Worm (Caenorhabditis elegans) whole organism, young adult: ENCODE data around the gene nhr-105.

Experiments used
- F49E8.2 ChIP-seq: sonication (generic microtip); optimal IDR thresholded peaks from 3 replicates; lab custom pipeline; 2017; ENCODE audit warnings: missing genetic modification characterization, mild to moderate bottlenecking, missing compliant biosample characterization, antibody characterized with exemption, moderate library complexity; ENCODE audit not compliant: insufficient read depth
- athp-1 ChIP-seq: sonication (generic microtip); optimal IDR thresholded peaks from 2 replicates; lab custom pipeline; 2017; ENCODE audit warnings: mild to moderate bottlenecking, missing genetic modification characterization, missing compliant biosample characterization
- attf-6 ChIP-seq: fragments of 200-800 bp; sonication (Bioruptor generic); IDR thresholded peaks from 2 replicates; pipeline ENCODE4 v1.3.6; 2022; ENCODE audit warnings: missing genetic modification reagents, missing genetic modification characterization, missing compliant biosample characterization
- ceh-40 ChIP-seq: fragments of 200-800 bp; sonication (Bioruptor generic); IDR thresholded peaks from 2 replicates; pipeline ENCODE4 v1.3.6; 2022; ENCODE audit warnings: missing genetic modification characterization, missing compliant biosample characterization
- ets-4 ChIP-seq: fragments of 200-800 bp; sonication (Bioruptor generic); optimal IDR thresholded peaks from 2 replicates; lab custom pipeline; 2018; ENCODE audit warnings: mild to moderate bottlenecking, missing genetic modification characterization, missing compliant biosample characterization
- nhr-27 ChIP-seq: fragments of 200-800 bp; sonication (Bioruptor generic); optimal IDR thresholded peaks from 2 replicates; lab custom pipeline; 2018; ENCODE audit warnings: mild to moderate bottlenecking, missing genetic modification characterization, moderate library complexity, missing compliant biosample characterization

DNA sequence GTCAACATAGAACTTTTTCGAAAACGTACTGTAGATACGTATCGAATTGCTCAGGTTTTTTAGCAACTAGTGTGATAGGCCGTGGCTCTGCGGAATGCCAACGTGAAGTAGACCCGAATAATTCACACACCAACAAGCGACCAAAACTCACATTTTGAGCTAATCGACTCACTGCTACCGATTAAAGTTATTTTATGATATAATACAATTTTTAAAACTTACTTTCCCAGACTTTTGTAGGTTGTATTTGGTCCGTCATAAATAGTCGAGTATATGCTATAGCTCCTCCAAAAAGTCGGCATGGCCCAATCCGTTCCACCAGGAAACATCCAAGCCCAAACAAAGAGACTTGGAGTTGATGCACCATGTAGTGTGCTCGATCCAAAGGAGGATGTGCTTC, 39.1 kb upstream of the nhr-105 start, which contains the start of gene C25A8.1:
- TF ChIP-seq nhr-27 (tag; lab: Kevin White, UChicago) (no peak), attf-6 (GFP tag; lab: Robert Waterston, UW) (no peak), F49E8.2 (tag; lab: Kevin White, UChicago) (no peak), ets-4 (no peak), athp-1 (tag; lab: Kevin White, UChicago) (no peak), ceh-40 (GFP tag; lab: Robert Waterston, UW) (no peak)
